Worm (Caenorhabditis elegans): ENCODE data around the gene C18B10.6.
A peak's percentile ranks its signal among the peaks of the same experiment; 100 is the strongest.

The C18B10.6 gene

ce11 chrV:7525695-7526094 is 44.8 kb upstream of the C18B10.6 start, which contains the start of gene C54F6.18:
TSS of gene C54F6.18 (plus strand) at chrV:7525995.
- TF ChIP-seq lin-14 (GFP tag; optimal IDR thresholded peaks at IDR 0.05) (no peak), F16B12.6 (tag; optimal IDR thresholded peaks at IDR 0.05) (no peak), aly-2 (tag; optimal IDR thresholded peaks at IDR 0.05) (no peak), mdl-1 (tag; optimal IDR thresholded peaks at IDR 0.05) (no peak), egl-27 (tag; optimal IDR thresholded peaks at IDR 0.05) (no peak), Y116A8C.19 (tag; optimal IDR thresholded peaks at IDR 0.05; ENCODE audit: borderline replicate concordance) (no peak), ceh-88 (GFP tag; IDR thresholded peaks at IDR 0.05) (no peak), pqm-1 (tag; optimal IDR thresholded peaks at IDR 0.05) (no peak)

DNA sequence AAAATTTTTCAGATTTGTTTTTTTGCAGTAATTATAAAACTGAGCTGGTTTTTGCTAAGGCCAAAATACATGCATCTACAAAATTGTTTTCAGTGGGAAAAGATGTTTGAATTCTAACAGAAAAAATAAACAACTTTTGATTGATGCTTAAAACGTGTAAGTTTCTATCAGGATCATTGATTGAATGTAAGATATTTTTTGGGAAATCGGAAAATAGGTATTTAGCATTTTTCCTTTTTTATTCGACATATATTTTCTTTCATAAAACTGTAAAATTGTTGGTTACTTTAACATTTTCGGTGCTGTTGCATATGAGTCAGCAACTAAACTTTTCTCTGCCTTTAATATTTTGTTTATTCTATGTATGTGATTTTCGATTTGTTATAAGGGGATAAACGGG is 43.6 kb upstream of the C18B10.6 start, which contains the start of gene C54F6.20:
Gene C54F6.20, plus strand, starts transcription at position 301 of the 400 bp plus-strand sequence.
- no peak for TF ChIP-seq fkh-4 (tag; optimal IDR thresholded peaks at IDR 0.05; ENCODE audit: borderline replicate concordance)
- TF ChIP-seq efl-1 (optimal IDR thresholded peaks at IDR 0.05), result no peak
- TF ChIP-seq efl-1 (GFP tag; optimal IDR thresholded peaks at IDR 0.05 in 1 of 2), result peak in 1 of 2 experiments; percentile 54

ce11 chrV:7523392-7523791 is 42.5 kb upstream of the C18B10.6 start, which contains the start of gene C54F6.6:
TSS of gene C54F6.6 (plus strand) at chrV:7523692.
- TF ChIP-seq ceh-90 (tag; optimal IDR thresholded peaks at IDR 0.05) (no peak), nhr-237 (tag; optimal IDR thresholded peaks at IDR 0.05) (no peak), grh-1 (GFP tag; IDR thresholded peaks at IDR 0.05) (no peak), fkh-8 (tag; optimal IDR thresholded peaks at IDR 0.05) (no peak), nhr-77 (tag; optimal IDR thresholded peaks at IDR 0.05) (no peak), nhr-71 (tag; optimal IDR thresholded peaks at IDR 0.05) (no peak), unc-130 (tag; optimal IDR thresholded peaks at IDR 0.05) (no peak), zip-4 (GFP tag; optimal IDR thresholded peaks at IDR 0.05) (no peak), pag-3 (tag; optimal IDR thresholded peaks at IDR 0.05; ENCODE audit: borderline replicate concordance, insufficient read depth) (no peak), efl-3 (GFP tag; optimal IDR thresholded peaks at IDR 0.05) (no peak), Y116A8C.19 (tag; optimal IDR thresholded peaks at IDR 0.05; ENCODE audit: borderline replicate concordance) (no peak), aha-1 (tag; optimal IDR thresholded peaks at IDR 0.05) (no peak), fkh-10 (GFP tag; optimal IDR thresholded peaks at IDR 0.05) (no peak), pqm-1 (tag; optimal IDR thresholded peaks at IDR 0.05) (no peak), C04F5.9 (tag; optimal IDR thresholded peaks at IDR 0.05) (no peak), sptf-1 (tag; optimal IDR thresholded peaks at IDR 0.05) (no peak), nhr-12 (tag; optimal IDR thresholded peaks at IDR 0.05) (no peak)

- TF ChIP-seq lin-15B (tag; optimal IDR thresholded peaks at IDR 0.05) (no peak), nhr-47 (tag; optimal IDR thresholded peaks at IDR 0.05) (no peak), swsn-7 (tag; optimal IDR thresholded peaks at IDR 0.05) (no peak), lsy-2 (tag; optimal IDR thresholded peaks at IDR 0.05) (no peak), ztf-4 (tag; optimal IDR thresholded peaks at IDR 0.05) (no peak), unc-86 (tag; optimal IDR thresholded peaks at IDR 0.05) (no peak), unc-130 (tag; optimal IDR thresholded peaks at IDR 0.05) (no peak), tbx-2 (tag; optimal IDR thresholded peaks at IDR 0.05) (no peak), alr-1 (tag; optimal IDR thresholded peaks at IDR 0.05; ENCODE audit: borderline replicate concordance) (no peak), irx-1 (tag; optimal IDR thresholded peaks at IDR 0.05) (no peak), zip-4 (GFP tag; optimal IDR thresholded peaks at IDR 0.05) (no peak), ceh-63 (GFP tag; optimal IDR thresholded peaks at IDR 0.05) (no peak), efl-3 (GFP tag; optimal IDR thresholded peaks at IDR 0.05) (no peak)
Measured at ce11 chrV:7522279-7522678, 41.4 kb upstream of the C18B10.6 start, which contains the start of gene C54F6.15. TSS of gene C54F6.15 (minus strand) at chrV:7522379.

DNA sequence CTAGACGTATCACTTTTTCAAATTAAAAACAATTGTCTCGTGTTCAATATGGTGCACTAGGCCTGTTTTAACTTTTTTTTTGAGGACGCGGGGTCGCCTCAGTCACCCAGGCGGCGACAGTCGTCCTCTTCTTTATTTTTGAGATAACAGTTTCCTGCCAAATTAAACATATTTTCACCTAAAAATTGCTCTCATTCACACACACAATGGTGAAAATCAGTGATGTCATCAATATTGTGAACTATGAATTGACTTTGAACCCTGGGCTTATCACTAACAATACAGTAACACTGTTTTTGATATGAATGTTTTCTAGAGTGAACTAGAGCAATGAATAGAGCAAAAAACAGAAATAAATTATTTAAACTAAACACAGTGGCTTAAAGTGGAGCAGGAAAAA is 40.5 kb upstream of the C18B10.6 start:
- peak; percentile 75 for TF ChIP-seq elt-2 (tag; optimal IDR thresholded peaks at IDR 0.05)
- no peak for TF ChIP-seq lsy-2 (tag; optimal IDR thresholded peaks at IDR 0.05)
- no peak for TF ChIP-seq nhr-20 (tag; optimal IDR thresholded peaks at IDR 0.05)
- no peak for TF ChIP-seq nhr-90 (tag; optimal IDR thresholded peaks at IDR 0.05; ENCODE audit: poor library complexity)
- TF ChIP-seq C34B4.2 (tag; optimal IDR thresholded peaks at IDR 0.05), result no peak
- no peak for TF ChIP-seq fkh-8 (tag; optimal IDR thresholded peaks at IDR 0.05)
- TF ChIP-seq lin-15B (tag; optimal IDR thresholded peaks at IDR 0.05), result no peak
- TF ChIP-seq lir-3 (tag; optimal IDR thresholded peaks at IDR 0.05; ENCODE audit: poor library complexity), result no peak
